Fruit fly (Drosophila melanogaster) whole organism: ENCODE measurements around the gene CG43638.

Source experiments
- CG8478 ChIP-seq: fragments of >200 bp; optimal IDR thresholded peaks from 2 replicates; lab custom pipeline; 2018; ENCODE audit warnings: inconsistent platforms
- Dll ChIP-seq: fragments of >200 bp; optimal IDR thresholded peaks from 2 replicates; lab custom pipeline; 2017
- EcR ChIP-seq, 2 experiments: fragments of >200 bp; optimal IDR thresholded peaks; 2 replicates each; lab custom pipeline; 2017; ENCODE audit warnings: missing biosample characterization in 2 of 2, missing genetic modification characterization in 2 of 2, missing genetic modification reagents in 2 of 2
- pan ChIP-seq: fragments of >200 bp; optimal IDR thresholded peaks from 2 replicates; lab custom pipeline; 2017
- psq ChIP-seq: fragments of >200 bp; optimal IDR thresholded peaks from 2 replicates; lab custom pipeline; 2017
- usp ChIP-seq: fragments of >200 bp; optimal IDR thresholded peaks from 2 replicates; lab custom pipeline; 2017; ENCODE audit warnings: missing biosample characterization, missing genetic modification characterization, mixed read lengths

- no peak for TF ChIP-seq EcR (GFP tag; optimal IDR thresholded peaks at IDR 0.05; lab: Kevin White, UChicago)
- TF ChIP-seq Dll: no peak
- no peak for TF ChIP-seq pan (lab: Kevin White, UChicago)
- TF ChIP-seq usp (GFP tag; lab: Kevin White, UChicago): no peak
- TF ChIP-seq psq (lab: Kevin White, UChicago): no peak
- no peak for TF ChIP-seq CG8478 (lab: Kevin White, UChicago)
Measured at dm6 chr3L:12083861-12084260, 39.5 kb downstream of the CG43638 start.
